Worm (Caenorhabditis elegans) whole organism, L1 larva: ENCODE measurements around the gene F40H3.3.

Experiments
- dpl-1 ChIP-seq, 3 experiments: fragments of 150-350 bp in 2 of 3; sonication (generic microtip) in 1 of 3; optimal IDR thresholded peaks; 2 replicates each; lab custom pipeline; 2014 to 2017; ENCODE audit warnings: missing biosample characterization in 3 of 3, missing genetic modification characterization in 3 of 3, missing genetic modification reagents in 3 of 3
- lin-13 ChIP-seq: fragments of 150-350 bp; optimal IDR thresholded peaks from 2 replicates; lab custom pipeline; 2014; ENCODE audit warnings: missing biosample characterization, missing genetic modification reagents, missing genetic modification characterization
- nhr-237 ChIP-seq: fragments of 150-350 bp; optimal IDR thresholded peaks from 2 replicates; lab custom pipeline; 2014; ENCODE audit warnings: missing biosample characterization, missing genetic modification characterization
- xbp-1 ChIP-seq: sonication (generic microtip); optimal IDR thresholded peaks from 2 replicates; lab custom pipeline; 2016; ENCODE audit warnings: missing genetic modification characterization, missing compliant biosample characterization

DNA sequence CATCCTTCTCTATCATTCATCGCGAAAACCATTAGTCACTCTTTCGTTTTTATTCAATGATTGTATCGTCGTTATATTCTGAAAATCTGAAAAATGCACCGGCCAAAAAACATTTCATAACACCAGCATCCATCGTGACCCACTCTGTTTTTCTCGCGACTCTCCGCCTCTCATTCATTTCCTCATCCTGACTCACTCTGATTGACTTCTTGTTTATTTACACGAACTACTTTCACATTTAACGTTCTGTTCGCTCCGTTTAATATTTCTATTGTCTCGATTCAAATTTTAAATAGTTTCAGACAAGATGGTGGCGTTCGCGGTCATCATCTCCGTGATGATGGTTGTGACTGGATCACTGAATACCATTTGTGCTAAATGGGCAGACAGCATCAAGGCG is 47.8 kb upstream of the F40H3.3 start, which contains the start of gene C29H12.2:
- TF ChIP-seq xbp-1 (tag; lab: Kevin White, UChicago) = no peak
- TF ChIP-seq dpl-1 (GFP tag; optimal IDR thresholded peaks at IDR 0.05; lab: Kevin White, UChicago) = no peak
- TF ChIP-seq nhr-237 = no peak
- no peak for TF ChIP-seq lin-13 (GFP tag; lab: Kevin White, UChicago)
